Fruit fly (Drosophila melanogaster) whole organism, prepupa: ENCODE data around the gene CG42335.

ENCODE experiments used
- Blimp-1 ChIP-seq: fragments of 200-800 bp; sonication (Bioruptor generic); optimal IDR thresholded peaks from 3 replicates; lab custom pipeline; 2017; ENCODE audit warnings: missing biosample characterization, missing genetic modification characterization, mild to moderate bottlenecking, moderate library complexity, missing genetic modification reagents
- CG10669 ChIP-seq: fragments of 200-800 bp; sonication (Bioruptor generic); optimal IDR thresholded peaks from 3 replicates; lab custom pipeline; 2018; ENCODE audit warnings: missing biosample characterization, mild to moderate bottlenecking, missing genetic modification characterization, moderate library complexity
- CG16779 ChIP-seq: fragments of 200-800 bp; sonication (Bioruptor generic); optimal IDR thresholded peaks from 3 replicates; lab custom pipeline; 2017; ENCODE audit warnings: missing biosample characterization, mild to moderate bottlenecking, missing genetic modification characterization
- CG34406 ChIP-seq: fragments of 200-800 bp; sonication (Bioruptor generic); optimal IDR thresholded peaks from 3 replicates; lab custom pipeline; 2016; ENCODE audit warnings: missing biosample characterization, missing genetic modification characterization
- CG3919 ChIP-seq: fragments of 200-800 bp; sonication (Bioruptor generic); optimal IDR thresholded peaks from 3 replicates; lab custom pipeline; 2016; ENCODE audit warnings: missing biosample characterization, missing genetic modification characterization
- CG6163 ChIP-seq: fragments of 200-800 bp; sonication (Bioruptor generic); IDR thresholded peaks from 3 replicates; pipeline ENCODE4 v1.3.6; 2022; ENCODE audit warnings: missing biosample characterization, missing genetic modification characterization
- CG6854 ChIP-seq: fragments of 200-800 bp; sonication (Bioruptor generic); optimal IDR thresholded peaks from 2 replicates; lab custom pipeline; 2017; ENCODE audit warnings: missing biosample characterization, mild to moderate bottlenecking, missing genetic modification characterization
- Eip75B ChIP-seq: fragments of 200-800 bp; sonication (Bioruptor generic); optimal IDR thresholded peaks from 3 replicates; lab custom pipeline; 2016; ENCODE audit warnings: missing biosample characterization, missing genetic modification characterization
- Ets21C ChIP-seq: fragments of 200-800 bp; sonication (Bioruptor generic); optimal IDR thresholded peaks from 3 replicates; lab custom pipeline; 2016; ENCODE audit warnings: missing biosample characterization, missing genetic modification characterization
- Hr39 ChIP-seq: fragments of 200-800 bp; sonication (Bioruptor generic); optimal IDR thresholded peaks from 2 replicates; lab custom pipeline; 2016; ENCODE audit warnings: missing biosample characterization, missing genetic modification characterization
- Hr4 ChIP-seq: fragments of 200-800 bp; sonication (Bioruptor generic); optimal IDR thresholded peaks from 3 replicates; lab custom pipeline; 2016; ENCODE audit warnings: missing biosample characterization, missing genetic modification characterization
- OdsH ChIP-seq: fragments of 200-800 bp; sonication (Bioruptor generic); optimal IDR thresholded peaks from 3 replicates; lab custom pipeline; 2016; ENCODE audit warnings: missing biosample characterization, missing genetic modification characterization
- fkh ChIP-seq: fragments of 200-800 bp; sonication (Bioruptor generic); optimal IDR thresholded peaks from 3 replicates; lab custom pipeline; 2017; ENCODE audit warnings: missing biosample characterization, mild to moderate bottlenecking, missing genetic modification characterization, moderate library complexity

- TF ChIP-seq CG3919 (GFP tag; lab: Kevin White, UChicago) (no peak), fkh (GFP tag; lab: Kevin White, UChicago) (no peak), Eip75B (GFP tag; lab: Kevin White, UChicago) (no peak), Hr39 (no peak), OdsH (GFP tag; lab: Kevin White, UChicago) (no peak), Ets21C (no peak), CG6854 (GFP tag; lab: Kevin White, UChicago) (no peak), CG6163 (GFP tag; lab: Robert Waterston, UW) (0 out of 3 replicates have a peak, but pooled peaks have one; percentile 42), CG10669 (GFP tag; lab: Kevin White, UChicago) (no peak), Hr4 (peak; percentile 71), CG16779 (tag; lab: Kevin White, UChicago) (no peak), CG34406 (no peak), Blimp-1 (no peak)
Observed at dm6 chr3R:21731682-21732081, 26.9 kb upstream of the CG42335 start.
